Fruit fly (Drosophila melanogaster): ENCODE measurements around the gene CG3544.

DNA sequence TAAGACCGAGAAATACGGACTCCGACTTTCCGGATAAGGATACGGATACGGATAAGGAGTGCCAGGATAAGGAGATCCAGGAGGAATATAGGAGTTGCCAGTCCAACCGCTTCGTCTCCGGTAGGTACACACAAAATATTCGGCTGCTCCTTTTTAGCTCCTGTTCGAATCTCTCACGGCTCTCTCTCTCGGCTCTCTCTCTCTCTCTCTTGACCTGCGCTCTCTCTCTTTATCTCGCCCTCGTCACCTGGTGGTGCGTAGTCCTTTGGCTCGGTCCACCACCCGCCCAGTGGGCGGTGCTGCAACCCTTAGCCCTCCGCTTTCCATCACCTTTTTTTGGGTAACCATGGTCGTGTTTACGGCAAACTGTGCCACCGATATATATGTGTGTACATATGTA is 42.3 kb downstream of the CG3544 start:
- TF ChIP-seq insv (optimal IDR thresholded peaks at IDR 0.05) (no peak), ttk (optimal IDR thresholded peaks at IDR 0.05) (no peak), Myc (optimal IDR thresholded peaks at IDR 0.05) (no peak), h (optimal IDR thresholded peaks at IDR 0.05) (no peak), psq (optimal IDR thresholded peaks at IDR 0.05) (no peak), Sin3A (optimal IDR thresholded peaks at IDR 0.05) (no peak)
